Worm (Caenorhabditis elegans) whole organism, L4/young adult: ENCODE measurements around the gene Y73C8B.9.

Experiments
- W03F9.2 ChIP-seq: fragments of 150-350 bp; optimal IDR thresholded peaks from 2 replicates; lab custom pipeline; 2014; ENCODE audit warnings: missing biosample characterization, missing genetic modification characterization
- him-1 ChIP-seq: sonication (generic microtip); optimal IDR thresholded peaks from 2 replicates; lab custom pipeline; 2016; ENCODE audit warnings: missing genotype, missing genetic modification reagents, missing genetic modification characterization, missing compliant biosample characterization

DNA sequence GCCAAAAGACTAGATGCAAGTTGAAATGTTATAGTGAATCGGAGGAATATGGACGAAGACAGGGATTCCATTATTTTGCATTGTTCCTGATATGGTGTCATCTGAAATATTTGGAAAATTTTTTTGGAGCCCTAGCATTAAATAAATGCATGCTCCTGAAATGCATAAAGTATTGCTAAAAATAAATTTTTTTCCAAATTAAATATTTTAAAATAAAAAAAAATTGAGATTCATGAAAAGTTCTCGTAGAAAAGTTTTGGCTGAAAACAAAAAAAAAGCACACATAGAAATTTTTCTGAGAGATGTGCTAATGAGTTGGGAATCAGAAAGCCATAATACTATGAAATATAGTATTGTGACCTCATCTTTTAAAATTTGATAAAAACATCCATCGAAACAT lies 38.3 kb upstream of the Y73C8B.9 start, which contains the start of gene srab-7:
- TF ChIP-seq W03F9.2 (tag; lab: Kevin White, UChicago), result no peak
- TF ChIP-seq him-1 (tag; lab: Kevin White, UChicago), result no peak
